Fruit fly (Drosophila melanogaster): ENCODE results near the gene CG43332.

dm6 chr2L:14113207-14113606 lies 49.8 kb downstream of the CG43332 start:
- TF ChIP-seq pan (optimal IDR thresholded peaks at IDR 0.05) (no peak), CG8478 (optimal IDR thresholded peaks at IDR 0.05) (no peak), psq (optimal IDR thresholded peaks at IDR 0.05) (no peak)

Data from whole organism.